Fruit fly (Drosophila melanogaster) whole organism, wandering third instar larva: ENCODE results near the gene TTLL3A.

Source experiments
- Abd-B ChIP-seq: fragments of >200 bp; optimal IDR thresholded peaks from 2 replicates; lab custom pipeline; 2017; ENCODE audit warnings: missing biosample characterization, missing genetic modification characterization
- CrebA ChIP-seq: fragments of 200-800 bp; sonication (Bioruptor generic); optimal IDR thresholded peaks from 2 replicates; lab custom pipeline; 2016; ENCODE audit warnings: missing biosample characterization, mild to moderate bottlenecking, missing genetic modification characterization, borderline replicate concordance
- Dif ChIP-seq: fragments of 200-275, 200-300 bp; sonication (Bioruptor generic); optimal IDR thresholded peaks from 2 replicates; lab custom pipeline; 2018; ENCODE audit warnings: missing biosample characterization, missing genetic modification characterization; ENCODE audit not compliant: partially characterized antibody
- GATAd ChIP-seq: sonication (Bioruptor generic); optimal IDR thresholded peaks from 2 replicates; lab custom pipeline; 2016; ENCODE audit warnings: missing biosample characterization, missing genetic modification characterization
- HLH106 ChIP-seq: fragments of 200-800 bp; optimal IDR thresholded peaks from 3 replicates; lab custom pipeline; 2019; ENCODE audit warnings: missing biosample characterization, mild to moderate bottlenecking, missing genetic modification characterization, moderate library complexity
- Hnf4 ChIP-seq: fragments of 200-800 bp; sonication (Bioruptor generic); optimal IDR thresholded peaks from 2 replicates; lab custom pipeline; 2016; ENCODE audit warnings: missing biosample characterization, mild to moderate bottlenecking, missing genetic modification characterization
- Hr78 ChIP-seq: fragments of >200 bp; optimal IDR thresholded peaks from 2 replicates; lab custom pipeline; 2017; ENCODE audit warnings: missing biosample characterization, missing genetic modification characterization
- Hr83 ChIP-seq: fragments of 200-300 bp; sonication (Bioruptor generic); optimal IDR thresholded peaks from 2 replicates; lab custom pipeline; 2016; ENCODE audit warnings: missing biosample characterization, mild to moderate bottlenecking, missing genetic modification characterization, moderate library complexity; ENCODE audit not compliant: poor library complexity, severe bottlenecking
- Jra ChIP-seq: sonication (Bioruptor generic); optimal IDR thresholded peaks from 2 replicates; lab custom pipeline; 2016; ENCODE audit warnings: missing biosample characterization, missing genetic modification characterization
- Mio ChIP-seq: sonication (Bioruptor generic); optimal IDR thresholded peaks from 2 replicates; lab custom pipeline; 2016; ENCODE audit warnings: missing biosample characterization, missing genetic modification characterization
- Myc ChIP-seq: fragments of >200 bp; optimal IDR thresholded peaks from 2 replicates; lab custom pipeline; 2017
- N ChIP-seq: fragments of >200 bp; optimal IDR thresholded peaks from 2 replicates; lab custom pipeline; 2018; ENCODE audit warnings: missing biosample characterization, missing external identifiers, missing genetic modification characterization
- OdsH ChIP-seq: fragments of 200-800 bp; sonication (Bioruptor generic); optimal IDR thresholded peaks from 2 replicates; lab custom pipeline; 2016; ENCODE audit warnings: missing biosample characterization, mild to moderate bottlenecking, missing genetic modification characterization
- Sp1 ChIP-seq: fragments of 200-800 bp; sonication (Bioruptor generic); optimal IDR thresholded peaks from 3 replicates; lab custom pipeline; 2019; ENCODE audit warnings: missing biosample characterization, mild to moderate bottlenecking, missing genetic modification characterization, moderate library complexity
- br ChIP-seq: fragments of 200-800 bp; sonication (Bioruptor generic); optimal IDR thresholded peaks from 2 replicates; lab custom pipeline; 2016; ENCODE audit warnings: missing biosample characterization, missing genetic modification characterization
- brk ChIP-seq: fragments of 200-800 bp; sonication (Bioruptor generic); optimal IDR thresholded peaks from 2 replicates; lab custom pipeline; 2016; ENCODE audit warnings: missing biosample characterization, mild to moderate bottlenecking, missing genetic modification characterization
- dmrt93B ChIP-seq: fragments of 200-800 bp; sonication (Bioruptor generic); optimal IDR thresholded peaks from 2 replicates; lab custom pipeline; 2018; ENCODE audit warnings: missing biosample characterization, mild to moderate bottlenecking, missing genetic modification characterization
- dsf ChIP-seq: sonication (Bioruptor generic); optimal IDR thresholded peaks from 2 replicates; lab custom pipeline; 2016; ENCODE audit warnings: missing biosample characterization, missing genetic modification characterization, borderline replicate concordance
- ey ChIP-seq: fragments of 200-800 bp; sonication (Bioruptor generic); optimal IDR thresholded peaks from 2 replicates; lab custom pipeline; 2016; ENCODE audit warnings: missing biosample characterization, missing genetic modification characterization
- foxo ChIP-seq, 2 experiments: fragments of 200-800 bp; sonication (Bioruptor generic); optimal IDR thresholded peaks; 2 replicates in 1 of 2; 3 replicates in 1 of 2; lab custom pipeline; 2016 to 2017; ENCODE audit warnings: missing biosample characterization in 2 of 2, missing genetic modification characterization in 2 of 2
- fru ChIP-seq: fragments of 200-800 bp; sonication (Bioruptor generic); optimal IDR thresholded peaks from 3 replicates; lab custom pipeline; 2016; ENCODE audit warnings: missing biosample characterization, mild to moderate bottlenecking, missing genetic modification characterization
- h ChIP-seq: fragments of 200-800 bp; sonication (Bioruptor generic); optimal IDR thresholded peaks from 3 replicates; lab custom pipeline; 2016; ENCODE audit warnings: missing biosample characterization, mild to moderate bottlenecking, missing genetic modification characterization
- jim ChIP-seq: fragments of 175-275, 200-325 bp; sonication (Bioruptor generic); optimal IDR thresholded peaks from 2 replicates; lab custom pipeline; 2016; ENCODE audit warnings: missing biosample characterization, mild to moderate bottlenecking, missing genetic modification characterization
- pan ChIP-seq: fragments of >200 bp; optimal IDR thresholded peaks from 2 replicates; lab custom pipeline; 2017
- psq ChIP-seq: fragments of 200-800 bp; sonication (Bioruptor generic); optimal IDR thresholded peaks from 3 replicates; lab custom pipeline; 2017; ENCODE audit warnings: missing biosample characterization, mild to moderate bottlenecking, missing genetic modification characterization, moderate library complexity
- rgr ChIP-seq: fragments of 200-800 bp; sonication (Bioruptor generic); optimal IDR thresholded peaks from 3 replicates; lab custom pipeline; 2016; ENCODE audit warnings: missing biosample characterization, mild to moderate bottlenecking, missing genetic modification characterization
- tai ChIP-seq: sonication (Bioruptor generic); optimal IDR thresholded peaks from 2 replicates; lab custom pipeline; 2016; ENCODE audit warnings: missing biosample characterization, missing genetic modification characterization
- usp ChIP-seq: fragments of >200 bp; optimal IDR thresholded peaks from 2 replicates; lab custom pipeline; 2017; ENCODE audit warnings: missing biosample characterization, missing genetic modification characterization
- woc ChIP-seq: sonication (Bioruptor generic); optimal IDR thresholded peaks from 2 replicates; lab custom pipeline; 2016; ENCODE audit warnings: missing biosample characterization, mild to moderate bottlenecking, missing genetic modification characterization

TTLL3A gene

DNA sequence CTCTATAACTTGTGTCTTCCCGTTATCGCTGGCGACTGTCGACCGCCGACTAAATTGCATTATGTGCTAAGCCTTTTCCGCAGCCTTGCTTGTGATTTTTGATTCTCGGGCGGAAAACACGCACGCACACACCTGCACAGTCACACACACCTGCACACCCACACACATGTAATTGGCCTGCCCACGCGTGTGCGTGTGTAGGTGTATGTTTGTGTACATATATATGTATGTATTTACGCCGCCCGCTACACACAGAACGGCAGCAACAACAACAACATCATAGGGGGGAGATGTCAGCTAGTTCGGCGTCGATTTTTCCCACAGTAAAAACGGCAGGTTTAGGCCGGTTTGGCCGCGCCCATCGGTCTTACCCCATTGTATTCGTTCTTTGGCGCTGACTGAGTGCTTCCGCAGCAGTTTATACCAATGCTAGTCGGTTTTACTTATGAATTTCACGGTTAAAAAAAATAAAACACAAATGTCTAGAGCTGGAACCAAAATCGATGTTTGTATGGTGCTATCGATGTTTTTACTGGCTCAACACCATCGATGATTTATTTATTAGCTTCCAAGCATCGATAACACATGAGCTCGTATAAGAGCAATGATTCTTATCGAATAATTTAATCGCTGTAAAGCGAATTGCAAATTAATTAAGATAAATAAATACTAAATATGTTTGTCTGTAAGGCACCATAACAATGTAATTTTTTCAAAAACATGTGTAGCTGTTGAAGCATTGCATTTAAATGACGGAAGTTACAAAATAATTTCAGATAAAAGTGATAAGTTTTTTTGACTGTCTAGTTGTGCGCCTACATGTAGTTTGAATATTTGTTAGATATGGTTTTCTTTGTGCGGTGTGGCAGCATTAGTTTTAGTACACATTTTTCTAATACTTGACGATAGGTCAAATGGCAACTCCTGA is 16.9 kb downstream of the TTLL3A start, which contains the start of gene homer (continued):
- TF ChIP-seq foxo (GFP tag; optimal IDR thresholded peaks at IDR 0.05; lab: Kevin White, UChicago), result no peak
- TF ChIP-seq dsf, result peak; percentile 0
- TF ChIP-seq Sp1, result no peak
- TF ChIP-seq brk (GFP tag; lab: Kevin White, UChicago), result no peak
- TF ChIP-seq tai, result no peak
- no peak for TF ChIP-seq jim (GFP tag; lab: Kevin White, UChicago)
- TF ChIP-seq rgr (GFP tag; lab: Kevin White, UChicago), result peak; percentile 41
- no peak for TF ChIP-seq ey (GFP tag; lab: Kevin White, UChicago)
- peak; percentile 48 for TF ChIP-seq Hr83 (GFP tag; lab: Kevin White, UChicago)

DNA sequence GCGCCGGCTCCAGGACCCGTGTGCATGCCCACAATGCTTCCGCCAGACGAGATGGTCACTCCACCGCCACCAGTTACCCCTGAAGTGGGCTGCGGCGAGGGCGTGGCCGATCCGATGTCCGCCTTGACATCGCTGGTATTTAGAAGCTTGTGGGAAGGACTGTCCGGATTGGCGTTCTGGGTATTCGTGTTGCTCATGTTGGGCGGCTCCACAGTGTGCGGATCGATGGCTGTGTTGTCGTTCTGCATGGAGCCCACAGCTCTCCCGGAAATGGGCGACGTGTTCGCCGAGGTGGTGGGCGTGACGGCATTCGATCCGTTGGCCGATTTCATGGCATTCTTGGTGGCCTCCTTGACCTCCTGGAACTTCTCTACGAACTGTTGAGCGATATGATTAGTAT is 18.3 kb downstream of the TTLL3A start:
- TF ChIP-seq CrebA (GFP tag; lab: Kevin White, UChicago), result no peak
- no peak for TF ChIP-seq woc
- TF ChIP-seq jim (GFP tag; lab: Kevin White, UChicago), result no peak

DNA sequence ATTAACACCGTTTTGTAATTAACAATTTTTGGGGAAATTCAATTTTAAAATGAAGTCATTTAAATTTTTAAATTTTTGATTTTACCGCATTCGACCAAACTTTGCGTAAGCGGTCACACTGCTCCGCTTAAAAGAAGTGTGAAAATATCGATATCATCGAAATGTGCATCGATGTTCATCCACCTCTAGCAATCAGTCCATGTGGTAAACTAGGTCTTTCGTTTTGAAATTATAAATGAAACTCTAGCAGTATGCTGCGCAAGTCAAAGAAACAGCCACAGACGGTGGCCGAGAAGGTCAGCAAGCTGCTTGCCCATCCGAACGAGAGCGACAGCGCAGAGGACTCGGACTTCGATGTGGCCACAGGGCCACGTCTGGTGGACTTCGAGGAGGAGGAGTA is 22.5 kb downstream of the TTLL3A start, which contains the start of gene Aatf:
TSS of gene Aatf (plus strand) at position 166 of the 400 bp plus-strand sequence.
- no peak for TF ChIP-seq tai
- TF ChIP-seq Hr83 (GFP tag; lab: Kevin White, UChicago), result no peak
- no peak for TF ChIP-seq br
- TF ChIP-seq Jra (GFP tag; lab: Kevin White, UChicago), result no peak
- TF ChIP-seq Myc, result no peak
- no peak for TF ChIP-seq pan
- no peak for TF ChIP-seq Hr78 (GFP tag; lab: Kevin White, UChicago)
- no peak for TF ChIP-seq OdsH (GFP tag; lab: Kevin White, UChicago)
- TF ChIP-seq HLH106, result no peak
- no peak for TF ChIP-seq Abd-B
- no peak for TF ChIP-seq Hnf4 (GFP tag; lab: Kevin White, UChicago)
- no peak for TF ChIP-seq Dif (GFP tag; lab: Kevin White, UChicago)
- TF ChIP-seq Sp1, result no peak
- TF ChIP-seq Mio, result no peak
- no peak for TF ChIP-seq dmrt93B (GFP tag; lab: Kevin White, UChicago)
- TF ChIP-seq GATAd (GFP tag; lab: Kevin White, UChicago), result no peak
- no peak for TF ChIP-seq foxo (GFP tag; optimal IDR thresholded peaks at IDR 0.05; lab: Kevin White, UChicago)
- no peak for TF ChIP-seq h (GFP tag; lab: Kevin White, UChicago)
- TF ChIP-seq psq (GFP tag; lab: Kevin White, UChicago), result no peak

DNA sequence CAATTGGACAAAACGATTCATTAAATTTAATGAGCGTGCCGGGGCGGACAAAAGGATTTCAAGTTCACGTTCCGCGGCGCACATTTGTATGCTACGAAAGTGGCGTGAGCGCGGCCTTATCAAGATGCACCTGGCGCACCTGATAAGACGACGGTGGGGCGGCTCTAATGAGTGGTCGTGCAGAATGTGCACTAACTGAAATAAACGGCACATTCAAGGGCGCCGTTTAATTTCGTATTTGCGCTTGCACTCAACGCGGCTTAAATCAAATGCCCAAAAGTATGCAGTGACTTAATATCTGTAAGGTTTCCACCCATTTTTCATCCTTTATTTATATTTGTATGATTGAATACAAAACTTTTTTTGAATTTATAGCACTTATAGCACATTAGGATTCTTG is 23.1 kb downstream of the TTLL3A start:
- TF ChIP-seq foxo (GFP tag; optimal IDR thresholded peaks at IDR 0.05; lab: Kevin White, UChicago) (no peak), rgr (GFP tag; lab: Kevin White, UChicago) (no peak), fru (GFP tag; lab: Kevin White, UChicago) (no peak), N (GFP tag; lab: Kevin White, UChicago) (peak; percentile 35), Myc (peak; percentile 70), Hnf4 (GFP tag; lab: Kevin White, UChicago) (no peak)

DNA sequence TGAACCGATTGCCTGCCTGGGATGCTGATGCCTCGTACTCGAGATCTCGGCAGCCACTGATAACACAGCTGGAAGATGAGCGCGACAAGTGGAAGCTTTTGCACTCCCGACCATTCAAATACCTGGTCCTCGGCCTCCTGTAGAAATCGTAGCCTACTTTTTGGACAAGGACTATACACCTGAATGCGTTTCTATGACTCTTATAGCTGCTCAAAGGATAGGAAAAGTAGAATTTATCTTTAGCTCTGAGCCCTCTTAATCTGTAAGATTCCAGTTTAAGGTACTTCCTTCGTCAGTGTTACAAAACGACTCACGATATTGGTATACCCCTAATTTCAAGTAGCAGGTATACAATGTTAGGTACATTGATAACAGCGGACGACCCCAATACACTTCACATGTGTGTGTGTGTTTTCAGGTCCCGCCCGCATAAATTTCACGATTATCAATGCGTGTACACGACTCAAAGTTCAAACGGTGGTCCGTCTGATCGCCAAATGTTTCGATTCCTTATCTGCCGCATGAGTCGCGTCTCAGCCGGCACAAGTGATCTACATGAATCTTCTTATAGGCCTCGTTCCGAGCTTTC is 23.7 kb downstream of the TTLL3A start, which contains the start of gene AkhR:
TSS of gene AkhR (minus strand) at position 5 of the 589 bp plus-strand sequence.
- TF ChIP-seq pan, result no peak
- no peak for TF ChIP-seq OdsH (GFP tag; lab: Kevin White, UChicago)
- TF ChIP-seq Mio, result no peak
- no peak for TF ChIP-seq HLH106
- TF ChIP-seq woc, result no peak
- no peak for TF ChIP-seq tai
- no peak for TF ChIP-seq h (GFP tag; lab: Kevin White, UChicago)
- TF ChIP-seq usp, result no peak
- no peak for TF ChIP-seq Hnf4 (GFP tag; lab: Kevin White, UChicago)
